Fruit fly (Drosophila melanogaster): ENCODE results near the gene SdicC.
"Not testable (repeated sequence)": the region's sequence is repeated elsewhere in the genome, so short reads cannot be mapped to it uniquely, and the experiment has no call there.

Gene SdicC

dm6 chrX:20217159-20217558 is at the start of gene SdicC:
SdicC (minus strand) TSS chrX:20217259.
- not testable (repeated sequence) for TF ChIP-seq usp (GFP tag; optimal IDR thresholded peaks at IDR 0.05); CG8478 (optimal IDR thresholded peaks at IDR 0.05); pan (optimal IDR thresholded peaks at IDR 0.05)

dm6 chrX:20258939-20259338 is 41.9 kb upstream of the SdicC start, which contains the start of gene CG42577:
CG42577 (plus strand) TSS chrX:20259239.
- not testable (repeated sequence) for TF ChIP-seq pan, Dll, CG8478 (optimal IDR thresholded peaks at IDR 0.05)

dm6 chrX:20256849-20257590 is 40.0 kb upstream of the SdicC start, which contains the start of gene CG17065:
CG17065 (minus strand) TSS chrX:20257199.
- TF ChIP-seq Dll (optimal IDR thresholded peaks at IDR 0.05) (no peak), pan (optimal IDR thresholded peaks at IDR 0.05) (no peak), CG8478 (optimal IDR thresholded peaks at IDR 0.05) (no peak), usp (GFP tag; optimal IDR thresholded peaks at IDR 0.05) (no peak), EcR (GFP tag; optimal IDR thresholded peaks at IDR 0.05) (no peak), psq (optimal IDR thresholded peaks at IDR 0.05) (no peak)

dm6 chrX:20255977-20256376 is 38.9 kb upstream of the SdicC start:
- TF ChIP-seq pan (optimal IDR thresholded peaks at IDR 0.05) (no peak), Dll (optimal IDR thresholded peaks at IDR 0.05) (no peak), CG8478 (optimal IDR thresholded peaks at IDR 0.05) (no peak), EcR (GFP tag; optimal IDR thresholded peaks at IDR 0.05) (no peak), psq (optimal IDR thresholded peaks at IDR 0.05) (no peak), usp (GFP tag; optimal IDR thresholded peaks at IDR 0.05) (no peak)

dm6 chrX:20251586-20252160 is 34.6 kb upstream of the SdicC start:
- TF ChIP-seq Dll (optimal IDR thresholded peaks at IDR 0.05) = no peak
- TF ChIP-seq pan (optimal IDR thresholded peaks at IDR 0.05) = no peak
- no peak for TF ChIP-seq psq (optimal IDR thresholded peaks at IDR 0.05)

- TF ChIP-seq psq (optimal IDR thresholded peaks at IDR 0.05) (no peak), usp (GFP tag; optimal IDR thresholded peaks at IDR 0.05) (no peak), Dll (optimal IDR thresholded peaks at IDR 0.05) (no peak), CG8478 (optimal IDR thresholded peaks at IDR 0.05) (no peak), pan (optimal IDR thresholded peaks at IDR 0.05) (no peak), EcR (GFP tag; optimal IDR thresholded peaks at IDR 0.05) (no peak)
Measured at dm6 chrX:20251069-20251468, 34.0 kb upstream of the SdicC start, which contains the start of the genes CG17068 and Rab10. CG17068 (minus strand) TSS chrX:20251093. Rab10 (plus strand) TSS chrX:20251338.

dm6 chrX:20247710-20248109 is 30.7 kb upstream of the SdicC start:
- TF ChIP-seq Dll (optimal IDR thresholded peaks at IDR 0.05) (no peak), EcR (GFP tag; optimal IDR thresholded peaks at IDR 0.05) (no peak), CG8478 (optimal IDR thresholded peaks at IDR 0.05) (no peak), usp (GFP tag; optimal IDR thresholded peaks at IDR 0.05) (no peak), psq (optimal IDR thresholded peaks at IDR 0.05) (no peak), pan (optimal IDR thresholded peaks at IDR 0.05) (no peak)

dm6 chrX:20245218-20245863 is 28.3 kb upstream of the SdicC start:
- TF ChIP-seq CG8478 (optimal IDR thresholded peaks at IDR 0.05) (no peak), EcR (GFP tag; optimal IDR thresholded peaks at IDR 0.05) (no peak), pan (optimal IDR thresholded peaks at IDR 0.05) (no peak), psq (optimal IDR thresholded peaks at IDR 0.05) (no peak), Dll (optimal IDR thresholded peaks at IDR 0.05) (no peak), usp (GFP tag; optimal IDR thresholded peaks at IDR 0.05) (no peak)

dm6 chrX:20244278-20244677 is 27.2 kb upstream of the SdicC start, which contains the start of gene Peritrophin-A:
Peritrophin-A (plus strand) TSS chrX:20244647.
- TF ChIP-seq psq (optimal IDR thresholded peaks at IDR 0.05) (no peak), EcR (GFP tag; optimal IDR thresholded peaks at IDR 0.05) (no peak), CG8478 (optimal IDR thresholded peaks at IDR 0.05) (no peak), usp (GFP tag; optimal IDR thresholded peaks at IDR 0.05) (no peak), pan (optimal IDR thresholded peaks at IDR 0.05) (no peak), Dll (optimal IDR thresholded peaks at IDR 0.05) (no peak)

dm6 chrX:20243274-20243839 is 26.3 kb upstream of the SdicC start:
- TF ChIP-seq Dll (optimal IDR thresholded peaks at IDR 0.05) = no peak
- TF ChIP-seq CG8478 (optimal IDR thresholded peaks at IDR 0.05) = no peak
- no peak for TF ChIP-seq usp (GFP tag; optimal IDR thresholded peaks at IDR 0.05)
- no peak for TF ChIP-seq EcR (GFP tag; optimal IDR thresholded peaks at IDR 0.05)
- TF ChIP-seq psq (optimal IDR thresholded peaks at IDR 0.05) = no peak

dm6 chrX:20240518-20241186 is 23.6 kb upstream of the SdicC start:
- no peak for TF ChIP-seq CG8478 (optimal IDR thresholded peaks at IDR 0.05)
- TF ChIP-seq psq (optimal IDR thresholded peaks at IDR 0.05) = no peak
- TF ChIP-seq EcR (GFP tag; optimal IDR thresholded peaks at IDR 0.05) = no peak
- no peak for TF ChIP-seq usp (GFP tag; optimal IDR thresholded peaks at IDR 0.05)
- no peak for TF ChIP-seq Dll (optimal IDR thresholded peaks at IDR 0.05)
- no peak for TF ChIP-seq pan (optimal IDR thresholded peaks at IDR 0.05)
